Worm (Caenorhabditis elegans) whole organism, early embryonic: ENCODE measurements around the gene unc-25.

Source experiments
- B0310.2 ChIP-seq: sonication (generic microtip); optimal IDR thresholded peaks from 2 replicates; lab custom pipeline; 2016; ENCODE audit warnings: mild to moderate bottlenecking, missing genetic modification characterization, missing compliant biosample characterization
- F13C5.2 ChIP-seq: sonication (generic microtip); optimal IDR thresholded peaks from 2 replicates; lab custom pipeline; 2017; ENCODE audit warnings: mild to moderate bottlenecking, missing genetic modification characterization, inconsistent platforms, missing compliant biosample characterization
- aly-1 ChIP-seq: sonication (generic microtip); optimal IDR thresholded peaks from 2 replicates; lab custom pipeline; 2016; ENCODE audit warnings: missing genetic modification characterization, missing compliant biosample characterization
- ama-1 ChIP-seq: fragments of 150-350 bp; optimal IDR thresholded peaks from 2 replicates; lab custom pipeline; 2014
- ceh-13 ChIP-seq: fragments of 200-800 bp; sonication (Bioruptor generic); optimal IDR thresholded peaks from 2 replicates; lab custom pipeline; 2018; ENCODE audit warnings: mild to moderate bottlenecking, missing genetic modification characterization, missing compliant biosample characterization
- ceh-36 ChIP-seq: sonication (generic microtip); optimal IDR thresholded peaks from 2 replicates; lab custom pipeline; 2016; ENCODE audit warnings: missing genetic modification characterization, inconsistent platforms, missing compliant biosample characterization
- ets-7 ChIP-seq: sonication (generic microtip); optimal IDR thresholded peaks from 2 replicates; lab custom pipeline; 2016; ENCODE audit warnings: missing genotype, missing genetic modification characterization, missing compliant biosample characterization
- flt-1 ChIP-seq: fragments of 200-800 bp; sonication (Bioruptor generic); IDR thresholded peaks from 2 replicates; pipeline ENCODE4 v1.3.6; 2022; ENCODE audit warnings: missing genetic modification characterization, missing compliant biosample characterization
- hmg-4 ChIP-seq: fragments of 200-800 bp; sonication (Bioruptor generic); optimal IDR thresholded peaks from 2 replicates; lab custom pipeline; 2018; ENCODE audit warnings: mild to moderate bottlenecking, missing genetic modification characterization, missing compliant biosample characterization
- pes-1 ChIP-seq: fragments of 200-800 bp; sonication (Bioruptor generic); IDR thresholded peaks from 2 replicates; pipeline ENCODE4 v1.3.6; 2022; ENCODE audit warnings: missing genetic modification reagents, missing genetic modification characterization, missing compliant biosample characterization
- scrt-1 ChIP-seq: fragments of 200-800 bp; sonication (Bioruptor generic); IDR thresholded peaks from 2 replicates; pipeline ENCODE4 v1.3.6; 2022; ENCODE audit warnings: missing genetic modification characterization, missing compliant biosample characterization
- sea-1 ChIP-seq: fragments of 200-800 bp; sonication (Bioruptor generic); conservative IDR thresholded peaks from 2 replicates; pipeline ENCODE4 v1.3.6; 2022; ENCODE audit warnings: missing genetic modification characterization, missing compliant biosample characterization
- tbx-37 ChIP-seq: fragments of 200-800 bp; sonication (Bioruptor generic); conservative IDR thresholded peaks from 2 replicates; pipeline ENCODE4 v1.3.6; 2022; ENCODE audit warnings: missing genetic modification reagents, missing genetic modification characterization, missing compliant biosample characterization
- tra-4 ChIP-seq: sonication (generic microtip); optimal IDR thresholded peaks from 2 replicates; lab custom pipeline; 2017; ENCODE audit warnings: missing genetic modification characterization, missing compliant biosample characterization

- TF ChIP-seq tbx-37 (GFP tag; lab: Robert Waterston, UW), result no peak
- TF ChIP-seq ama-1, result no peak
- no peak for TF ChIP-seq ets-7 (tag; lab: Kevin White, UChicago)
- TF ChIP-seq flt-1 (GFP tag; lab: Robert Waterston, UW), result no peak
- no peak for TF ChIP-seq tra-4
- TF ChIP-seq pes-1 (GFP tag; lab: Robert Waterston, UW), result no peak
- TF ChIP-seq hmg-4 (GFP tag; lab: Kevin White, UChicago), result no peak
- TF ChIP-seq ceh-36 (tag; lab: Kevin White, UChicago), result no peak
- no peak for TF ChIP-seq scrt-1 (GFP tag; lab: Robert Waterston, UW)
- TF ChIP-seq sea-1 (GFP tag; lab: Robert Waterston, UW), result no peak
- no peak for TF ChIP-seq B0310.2 (tag; lab: Kevin White, UChicago)
- TF ChIP-seq aly-1 (tag; lab: Kevin White, UChicago), result no peak
- no peak for TF ChIP-seq F13C5.2 (tag; lab: Kevin White, UChicago)
- no peak for TF ChIP-seq ceh-13
Measured at ce11 chrIII:12972398-12972797, 29.9 kb downstream of the unc-25 start, which contains the start of gene bckd-1A.
